Worm (Caenorhabditis elegans): ENCODE measurements around the gene F57G12.1.

DNA sequence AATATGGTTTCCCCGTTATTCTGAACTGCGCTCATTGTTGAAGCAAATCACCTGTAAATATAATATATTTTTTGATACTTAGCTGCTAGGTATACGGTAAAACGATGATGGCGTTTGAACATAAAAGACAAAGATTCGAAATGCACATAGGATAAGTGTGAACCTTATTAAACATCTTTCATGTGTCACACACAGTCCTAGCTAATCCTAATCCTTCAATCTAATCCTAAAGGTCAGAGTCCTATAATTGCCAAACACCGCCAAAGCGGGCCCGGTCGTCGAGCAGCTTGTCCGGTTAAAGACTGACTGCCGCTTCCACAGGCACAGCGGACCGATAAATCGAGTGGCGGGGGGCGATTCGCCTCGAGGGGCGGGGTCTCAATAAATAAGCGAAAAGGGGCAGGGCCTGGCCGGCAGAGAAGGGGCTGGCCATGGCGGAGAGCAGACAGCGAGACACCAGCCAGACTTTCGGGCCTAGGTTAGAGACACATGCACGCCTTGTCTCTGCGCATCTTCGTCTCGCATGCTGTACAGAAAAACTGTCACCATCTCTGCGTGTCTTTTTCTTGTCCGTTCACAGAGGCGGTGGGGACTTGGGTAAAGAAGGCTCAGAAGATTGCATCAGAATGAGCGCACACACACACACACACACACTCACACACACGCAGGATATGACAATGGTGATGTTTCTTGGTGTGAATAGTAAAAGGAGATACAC, at the start of gene F57G12.1:
- TF ChIP-seq pes-1 (GFP tag; IDR thresholded peaks at IDR 0.05) (no peak), ceh-13 (GFP tag; optimal IDR thresholded peaks at IDR 0.05) (peak; percentile 7), tbx-37 (GFP tag; conservative IDR thresholded peaks at IDR 0.05) (no peak)

All from whole organism, early embryonic.